Worm (Caenorhabditis elegans) whole organism, midembryonic: ENCODE results near the gene F41H10.5.

Experiments
- T22C8.4 ChIP-seq: fragments of 200-800 bp; sonication (Bioruptor generic); IDR thresholded peaks from 2 replicates; pipeline ENCODE4 v1.3.6; 2022; ENCODE audit warnings: missing genetic modification characterization, missing compliant biosample characterization
- cog-1 ChIP-seq: sonication (generic microtip); optimal IDR thresholded peaks from 2 replicates; lab custom pipeline; 2016; ENCODE audit warnings: missing genetic modification characterization, missing compliant biosample characterization
- flt-1 ChIP-seq: fragments of 200-800 bp; sonication (Bioruptor generic); IDR thresholded peaks from 2 replicates; pipeline ENCODE4 v1.3.6; 2022; ENCODE audit warnings: missing genetic modification characterization, missing compliant biosample characterization
- med-1 ChIP-seq: sonication (generic microtip); optimal IDR thresholded peaks from 2 replicates; lab custom pipeline; 2017; ENCODE audit warnings: missing genetic modification characterization, mild to moderate bottlenecking, missing compliant biosample characterization, antibody characterized with exemption, missing genetic modification reagents; ENCODE audit not compliant: insufficient read depth
- ref-1 ChIP-seq: fragments of 200-800 bp; sonication (Bioruptor generic); conservative IDR thresholded peaks from 2 replicates; pipeline ENCODE4 v1.3.6; 2022; ENCODE audit warnings: missing genetic modification reagents, missing genetic modification characterization, missing compliant biosample characterization
- tab-1 ChIP-seq: fragments of 200-800 bp; sonication (Bioruptor generic); IDR thresholded peaks from 2 replicates; pipeline ENCODE4 v1.3.6; 2022; ENCODE audit warnings: missing genetic modification characterization, missing compliant biosample characterization
- ztf-23 ChIP-seq: fragments of 200-800 bp; sonication (Bioruptor generic); IDR thresholded peaks from 2 replicates; pipeline ENCODE4 v1.3.6; 2022; ENCODE audit warnings: missing genetic modification reagents, missing genetic modification characterization, missing compliant biosample characterization
- ztf-29 ChIP-seq: fragments of 200-800 bp; sonication (Bioruptor generic); IDR thresholded peaks from 2 replicates; pipeline ENCODE4 v1.3.6; 2022; ENCODE audit warnings: missing genetic modification reagents, missing genetic modification characterization, missing compliant biosample characterization

ce11 chrIV:5344168-5344567 lies 16.5 kb upstream of the F41H10.5 start:
- no peak for TF ChIP-seq ztf-29 (GFP tag; lab: Robert Waterston, UW)
- TF ChIP-seq flt-1 (GFP tag; lab: Robert Waterston, UW) = no peak
- no peak for TF ChIP-seq cog-1 (tag; lab: Kevin White, UChicago)
- no peak for TF ChIP-seq tab-1 (GFP tag; lab: Robert Waterston, UW)
- no peak for TF ChIP-seq ztf-23
- no peak for TF ChIP-seq ref-1 (GFP tag; lab: Robert Waterston, UW)
- TF ChIP-seq T22C8.4 (GFP tag; lab: Robert Waterston, UW) = no peak
- TF ChIP-seq med-1 (GFP tag; lab: Kevin White, UChicago) = no peak
